Worm (Caenorhabditis elegans) whole organism, mixed stage, embryonic: ENCODE results near the gene F21D5.6.

Source experiments
- blmp-1 ChIP-seq: fragments of 150-350 bp; optimal IDR thresholded peaks from 2 replicates; lab custom pipeline; 2014; ENCODE audit warnings: missing biosample characterization, missing genetic modification characterization
- ceh-39 ChIP-seq: fragments of 150-350 bp; optimal IDR thresholded peaks from 2 replicates; lab custom pipeline; 2014; ENCODE audit warnings: missing biosample characterization, missing genetic modification characterization
- ceh-43 ChIP-seq: fragments of 200-800 bp; sonication (Bioruptor generic); optimal IDR thresholded peaks from 2 replicates; lab custom pipeline; 2018; ENCODE audit warnings: mild to moderate bottlenecking, missing genetic modification characterization, moderate library complexity, missing compliant biosample characterization
- ceh-83 ChIP-seq: fragments of 200-800 bp; sonication (Bioruptor generic); optimal IDR thresholded peaks from 2 replicates; lab custom pipeline; 2018; ENCODE audit warnings: mild to moderate bottlenecking, missing genetic modification characterization, missing compliant biosample characterization
- ces-1 ChIP-seq: fragments of 150-350 bp; optimal IDR thresholded peaks from 2 replicates; lab custom pipeline; 2014; ENCODE audit warnings: missing biosample characterization, missing genetic modification reagents, missing genetic modification characterization
- cnd-1 ChIP-seq: fragments of 200-800 bp; sonication (Bioruptor generic); optimal IDR thresholded peaks from 2 replicates; lab custom pipeline; 2018; ENCODE audit warnings: mild to moderate bottlenecking, missing genetic modification characterization, missing compliant biosample characterization
- drap-1 ChIP-seq: fragments of 200-800 bp; sonication (Bioruptor generic); optimal IDR thresholded peaks from 3 replicates; lab custom pipeline; 2018; ENCODE audit warnings: mild to moderate bottlenecking, missing genetic modification characterization, missing compliant biosample characterization
- elt-1 ChIP-seq: sonication (generic microtip); optimal IDR thresholded peaks from 2 replicates; lab custom pipeline; 2017; ENCODE audit warnings: missing genetic modification characterization, mild to moderate bottlenecking, missing compliant biosample characterization, antibody characterized with exemption, moderate library complexity, borderline replicate concordance; ENCODE audit not compliant: insufficient read depth
- flh-1 ChIP-seq: fragments of 200-800 bp; sonication (Bioruptor generic); optimal IDR thresholded peaks from 2 replicates; lab custom pipeline; 2018; ENCODE audit warnings: mild to moderate bottlenecking, missing genetic modification characterization, moderate library complexity, missing compliant biosample characterization
- ham-2 ChIP-seq: fragments of 200-800 bp; sonication (Bioruptor generic); optimal IDR thresholded peaks from 2 replicates; lab custom pipeline; 2018; ENCODE audit warnings: mild to moderate bottlenecking, missing genetic modification characterization, missing compliant biosample characterization
- hlh-1 ChIP-seq: fragments of 150-350 bp; optimal IDR thresholded peaks from 2 replicates; lab custom pipeline; 2014; ENCODE audit warnings: missing biosample characterization, missing genetic modification reagents, missing genetic modification characterization
- lin-13 ChIP-seq: fragments of 150-350 bp; optimal IDR thresholded peaks from 2 replicates; lab custom pipeline; 2014; ENCODE audit warnings: missing biosample characterization, missing genetic modification characterization
- lin-32 ChIP-seq: fragments of 200-800 bp; sonication (Bioruptor generic); optimal IDR thresholded peaks from 2 replicates; lab custom pipeline; 2018; ENCODE audit warnings: mild to moderate bottlenecking, missing genetic modification characterization, missing compliant biosample characterization
- lsy-2 ChIP-seq: fragments of 150-350 bp; optimal IDR thresholded peaks from 2 replicates; lab custom pipeline; 2014; ENCODE audit warnings: missing biosample characterization, missing genetic modification characterization
- mab-5 ChIP-seq: fragments of 150-350 bp; optimal IDR thresholded peaks from 2 replicates; lab custom pipeline; 2014; ENCODE audit warnings: missing biosample characterization, missing genetic modification characterization
- mep-1 ChIP-seq: fragments of 150-350 bp; optimal IDR thresholded peaks from 2 replicates; lab custom pipeline; 2017; ENCODE audit warnings: missing biosample characterization, missing genetic modification reagents, missing genetic modification characterization, inconsistent platforms
- mls-2 ChIP-seq: sonication (generic microtip); optimal IDR thresholded peaks from 2 replicates; lab custom pipeline; 2016; ENCODE audit warnings: mild to moderate bottlenecking, missing genetic modification characterization, moderate library complexity, missing compliant biosample characterization
- nhr-12 ChIP-seq: fragments of 150-350 bp; optimal IDR thresholded peaks from 2 replicates; lab custom pipeline; 2014; ENCODE audit warnings: missing biosample characterization, missing genetic modification characterization
- nhr-2 ChIP-seq: fragments of 150-350 bp; optimal IDR thresholded peaks from 2 replicates; lab custom pipeline; 2014; ENCODE audit warnings: missing biosample characterization, missing genetic modification characterization
- nhr-237 ChIP-seq: fragments of 150-350 bp; optimal IDR thresholded peaks from 2 replicates; lab custom pipeline; 2014; ENCODE audit warnings: missing biosample characterization, missing genetic modification characterization
- nhr-28 ChIP-seq: fragments of 150-350 bp; optimal IDR thresholded peaks from 2 replicates; lab custom pipeline; 2014; ENCODE audit warnings: missing biosample characterization, missing genetic modification characterization
- nhr-76 ChIP-seq: sonication (generic microtip); optimal IDR thresholded peaks from 2 replicates; lab custom pipeline; 2017; ENCODE audit warnings: missing biosample characterization, missing genetic modification characterization
- sem-2 ChIP-seq: fragments of 200-800 bp; sonication (Bioruptor generic); optimal IDR thresholded peaks from 2 replicates; lab custom pipeline; 2018; ENCODE audit warnings: mild to moderate bottlenecking, missing genetic modification characterization, missing compliant biosample characterization
- unc-120 ChIP-seq: sonication (generic microtip); optimal IDR thresholded peaks from 2 replicates; lab custom pipeline; 2017; ENCODE audit warnings: missing genetic modification characterization, missing compliant biosample characterization; ENCODE audit not compliant: poor library complexity, severe bottlenecking
- unc-39 ChIP-seq: fragments of 150-350 bp; optimal IDR thresholded peaks from 2 replicates; lab custom pipeline; 2014; ENCODE audit warnings: missing biosample characterization, missing genetic modification characterization
- unc-62 ChIP-seq: fragments of 150-350 bp; optimal IDR thresholded peaks from 2 replicates; lab custom pipeline; 2014; ENCODE audit warnings: missing biosample characterization, missing genetic modification reagents, missing genetic modification characterization
- zip-8 ChIP-seq: fragments of 150-350 bp; optimal IDR thresholded peaks from 2 replicates; lab custom pipeline; 2014; ENCODE audit warnings: missing biosample characterization, missing genetic modification characterization
- ztf-11 ChIP-seq: fragments of 150-350 bp; optimal IDR thresholded peaks from 2 replicates; lab custom pipeline; 2014; ENCODE audit warnings: missing biosample characterization, missing genetic modification characterization

F21D5.6 gene

ce11 chrIV:8761896-8762295, 20.7 kb upstream of the F21D5.6 start, which contains the start of the genes F20C5.11 and klp-11:
TSS of gene F20C5.11 (minus strand) at chrIV:8761996.
TSS of gene klp-11 (minus strand) at chrIV:8762066.
- TF ChIP-seq nhr-28 (tag; lab: Kevin White, UChicago) = no peak
- no peak for TF ChIP-seq mep-1 (tag; lab: Kevin White, UChicago)
- TF ChIP-seq hlh-1 (tag; lab: Kevin White, UChicago) = no peak
- no peak for TF ChIP-seq flh-1 (GFP tag; lab: Kevin White, UChicago)
- no peak for TF ChIP-seq unc-120
- no peak for TF ChIP-seq ham-2 (GFP tag; lab: Kevin White, UChicago)
- no peak for TF ChIP-seq mls-2 (tag; lab: Kevin White, UChicago)
- no peak for TF ChIP-seq lin-13 (tag; lab: Kevin White, UChicago)
- no peak for TF ChIP-seq lin-32
- no peak for TF ChIP-seq nhr-12
- TF ChIP-seq unc-62 (GFP tag; lab: Kevin White, UChicago) = no peak
- TF ChIP-seq unc-39 (tag; lab: Kevin White, UChicago) = no peak
- TF ChIP-seq blmp-1 (tag; lab: Kevin White, UChicago) = no peak

- TF ChIP-seq nhr-28 (tag; lab: Kevin White, UChicago) (no peak), ces-1 (GFP tag; lab: Kevin White, UChicago) (peak; percentile 28)
- TF ChIP-seq, all 35 proteins: peak for 1
Measured at ce11 chrIV:8758620-8759019, 17.4 kb upstream of the F21D5.6 start.

- TF ChIP-seq zip-8 (tag; lab: Kevin White, UChicago) (no peak), drap-1 (GFP tag; lab: Kevin White, UChicago) (no peak), unc-120 (peak; percentile 54), ces-1 (GFP tag; lab: Kevin White, UChicago) (peak; percentile 2), nhr-2 (tag; lab: Kevin White, UChicago) (no peak), ztf-11 (tag; lab: Kevin White, UChicago) (no peak), sem-2 (GFP tag; lab: Kevin White, UChicago) (no peak), cnd-1 (tag; lab: Kevin White, UChicago) (no peak), nhr-12 (no peak), nhr-237 (tag; lab: Kevin White, UChicago) (no peak), lin-13 (tag; lab: Kevin White, UChicago) (no peak), ceh-43 (GFP tag; lab: Kevin White, UChicago) (no peak), hlh-1 (tag; lab: Kevin White, UChicago) (peak; percentile 55), lin-32 (no peak)
Measured at ce11 chrIV:8757729-8758128, 16.5 kb upstream of the F21D5.6 start.

- no peak for TF ChIP-seq ceh-39
- TF ChIP-seq ceh-43 (GFP tag; lab: Kevin White, UChicago) = no peak
Measured at ce11 chrIV:8754727-8755126, 13.5 kb upstream of the F21D5.6 start, which contains the start of gene elli-1. TSS of gene elli-1 (minus strand) at chrIV:8754827.

ce11 chrIV:8754146-8754545, 13.0 kb upstream of the F21D5.6 start:
- TF ChIP-seq unc-39 (tag; lab: Kevin White, UChicago) (no peak), ces-1 (GFP tag; lab: Kevin White, UChicago) (no peak), ceh-83 (GFP tag; lab: Kevin White, UChicago) (peak; percentile 10)

- TF ChIP-seq mab-5 (tag; lab: Kevin White, UChicago) (no peak), ham-2 (GFP tag; lab: Kevin White, UChicago) (no peak), nhr-237 (tag; lab: Kevin White, UChicago) (no peak), unc-62 (GFP tag; lab: Kevin White, UChicago) (no peak)
Measured at ce11 chrIV:8752492-8752891, 11.3 kb upstream of the F21D5.6 start.

ce11 chrIV:8748967-8749366, 7.8 kb upstream of the F21D5.6 start:
- TF ChIP-seq blmp-1 (tag; lab: Kevin White, UChicago) (no peak), nhr-76 (tag; lab: Kevin White, UChicago) (no peak), nhr-2 (tag; lab: Kevin White, UChicago) (no peak), nhr-28 (tag; lab: Kevin White, UChicago) (no peak), lsy-2 (tag; lab: Kevin White, UChicago) (no peak), mep-1 (tag; lab: Kevin White, UChicago) (no peak), elt-1 (tag; lab: Kevin White, UChicago) (no peak)
